Worm (Caenorhabditis elegans) whole organism, L4 larva: ENCODE data around the gene tsp-2.

Source experiments
- D1046.2 ChIP-seq: fragments of 200-800 bp; sonication (Bioruptor generic); IDR thresholded peaks from 2 replicates; pipeline ENCODE4 v1.3.6; 2022; ENCODE audit warnings: missing genetic modification characterization, missing compliant biosample characterization
- F10B5.3 ChIP-seq: sonication (generic microtip); optimal IDR thresholded peaks from 2 replicates; lab custom pipeline; 2016; ENCODE audit warnings: mild to moderate bottlenecking, missing genetic modification characterization, missing compliant biosample characterization
- R02D3.7 ChIP-seq: fragments of 150-350 bp; sonication (generic microtip); optimal IDR thresholded peaks from 3 replicates; lab custom pipeline; 2014; ENCODE audit warnings: missing biosample characterization, missing genetic modification characterization
- T20F7.1 ChIP-seq: fragments of 200-800 bp; sonication (Bioruptor generic); optimal IDR thresholded peaks from 2 replicates; lab custom pipeline; 2018; ENCODE audit warnings: mild to moderate bottlenecking, missing genetic modification characterization, missing compliant biosample characterization
- T26A8.4 ChIP-seq: fragments of 200-800 bp; sonication (Bioruptor generic); IDR thresholded peaks from 2 replicates; pipeline ENCODE4 v1.3.6; 2022; ENCODE audit warnings: missing genetic modification characterization, missing compliant biosample characterization
- Y48G9A.11 ChIP-seq: fragments of 200-800 bp; sonication (Bioruptor generic); IDR thresholded peaks from 2 replicates; pipeline ENCODE4 v1.3.6; 2022; ENCODE audit warnings: missing genetic modification reagents, missing genetic modification characterization, missing compliant biosample characterization
- Y5F2A.4 ChIP-seq: fragments of 200-800 bp; sonication (Bioruptor generic); optimal IDR thresholded peaks from 2 replicates; lab custom pipeline; 2018; ENCODE audit warnings: mild to moderate bottlenecking, missing genetic modification characterization, missing compliant biosample characterization
- aly-2 ChIP-seq: sonication (generic microtip); optimal IDR thresholded peaks from 2 replicates; lab custom pipeline; 2018; ENCODE audit warnings: missing biosample characterization, missing genetic modification characterization
- attf-4 ChIP-seq: sonication (generic microtip); optimal IDR thresholded peaks from 3 replicates; lab custom pipeline; 2017; ENCODE audit warnings: missing biosample characterization, missing genetic modification characterization
- ceh-20 ChIP-seq: fragments of 200-800 bp; sonication (Bioruptor generic); IDR thresholded peaks from 2 replicates; pipeline ENCODE4 v1.3.6; 2022; ENCODE audit warnings: missing genetic modification reagents, missing genetic modification characterization, missing compliant biosample characterization
- ceh-44 ChIP-seq: fragments of 200-800 bp; sonication (Bioruptor generic); IDR thresholded peaks from 2 replicates; pipeline ENCODE4 v1.3.6; 2022; ENCODE audit warnings: missing genetic modification reagents, missing genetic modification characterization, missing compliant biosample characterization
- ceh-82 ChIP-seq: sonication (generic microtip); optimal IDR thresholded peaks from 2 replicates; lab custom pipeline; 2017; ENCODE audit warnings: missing biosample characterization, missing genetic modification characterization
- daf-16 ChIP-seq, 3 experiments: sonication (generic microtip); optimal IDR thresholded peaks; 2 replicates each; lab custom pipeline; 2016 to 2017; ENCODE audit warnings: missing genetic modification characterization in 3 of 3, missing genetic modification reagents in 3 of 3, mild to moderate bottlenecking in 2 of 3, missing compliant biosample characterization in 2 of 3, missing biosample characterization in 1 of 3, moderate library complexity in 1 of 3
- daf-19 ChIP-seq: fragments of 200-800 bp; sonication (Bioruptor generic); conservative IDR thresholded peaks from 2 replicates; pipeline ENCODE4 v1.3.6; 2022; ENCODE audit warnings: missing genetic modification characterization, missing compliant biosample characterization
- dmd-6 ChIP-seq: fragments of 200-800 bp; sonication (Bioruptor generic); IDR thresholded peaks from 2 replicates; pipeline ENCODE4 v1.3.6; 2022; ENCODE audit warnings: missing genetic modification reagents, missing genetic modification characterization, missing compliant biosample characterization
- dpl-1 ChIP-seq: fragments of 150-350 bp; optimal IDR thresholded peaks from 2 replicates; lab custom pipeline; 2014; ENCODE audit warnings: missing biosample characterization, missing genetic modification reagents, missing genetic modification characterization
- egl-27 ChIP-seq: sonication (generic microtip); optimal IDR thresholded peaks from 3 replicates; lab custom pipeline; 2017; ENCODE audit warnings: missing biosample characterization, missing genetic modification reagents, missing genetic modification characterization
- egl-43 ChIP-seq: fragments of 200-800 bp; sonication (Bioruptor generic); IDR thresholded peaks from 2 replicates; pipeline ENCODE4 v1.3.6; 2022; ENCODE audit warnings: missing genetic modification reagents, missing genetic modification characterization, missing compliant biosample characterization
- fos-1 ChIP-seq: fragments of 150-350 bp; optimal IDR thresholded peaks from 2 replicates; lab custom pipeline; 2014; ENCODE audit warnings: missing biosample characterization, missing genetic modification characterization
- hlh-30 ChIP-seq: sonication (generic microtip); optimal IDR thresholded peaks from 2 replicates; lab custom pipeline; 2017; ENCODE audit warnings: antibody characterized with exemption, mild to moderate bottlenecking, missing genetic modification characterization, missing compliant biosample characterization; ENCODE audit not compliant: insufficient read depth
- jun-1 ChIP-seq: fragments of 150-350 bp; optimal IDR thresholded peaks from 2 replicates; lab custom pipeline; 2014; ENCODE audit warnings: missing biosample characterization, missing genetic modification reagents, missing genetic modification characterization
- lim-7 ChIP-seq: fragments of 200-800 bp; sonication (Bioruptor generic); IDR thresholded peaks from 2 replicates; pipeline ENCODE4 v1.3.6; 2022; ENCODE audit warnings: missing genetic modification characterization, missing compliant biosample characterization
- lin-29 ChIP-seq: fragments of 200-800 bp; sonication (Bioruptor generic); IDR thresholded peaks from 2 replicates; pipeline ENCODE4 v1.3.6; 2022; ENCODE audit warnings: missing genetic modification reagents, missing genetic modification characterization, missing compliant biosample characterization
- lin-38 ChIP-seq: fragments of 200-800 bp; sonication (Bioruptor generic); IDR thresholded peaks from 2 replicates; pipeline ENCODE4 v1.3.6; 2022; ENCODE audit warnings: missing genetic modification reagents, missing genetic modification characterization, missing compliant biosample characterization
- lin-39 ChIP-seq: fragments of 150-350 bp; optimal IDR thresholded peaks from 2 replicates; lab custom pipeline; 2014; ENCODE audit warnings: missing biosample characterization, missing genetic modification reagents, missing genetic modification characterization
- madf-5 ChIP-seq, 2 experiments: fragments of 200-800 bp; sonication (Bioruptor generic); IDR thresholded peaks; 2 replicates each; pipeline ENCODE4 v1.3.6; 2022; ENCODE audit warnings: missing compliant biosample characterization in 2 of 2, missing genetic modification characterization in 2 of 2
- mdl-1 ChIP-seq, 2 experiments: fragments of 150-350 bp in 1 of 2; sonication (generic microtip) in 1 of 2; optimal IDR thresholded peaks; 2 replicates each; lab custom pipeline; 2014 to 2017; ENCODE audit warnings: missing biosample characterization in 2 of 2, missing genetic modification characterization in 2 of 2
- mep-1 ChIP-seq: fragments of 150-350 bp; sonication (generic microtip); optimal IDR thresholded peaks from 3 replicates; lab custom pipeline; 2014; ENCODE audit warnings: missing biosample characterization, missing genetic modification characterization
- mes-2 ChIP-seq: sonication (generic microtip); optimal IDR thresholded peaks from 2 replicates; lab custom pipeline; 2016; ENCODE audit warnings: missing genotype, mild to moderate bottlenecking, missing genetic modification characterization, missing compliant biosample characterization; ENCODE audit not compliant: poor library complexity, severe bottlenecking
- mxl-2 ChIP-seq: fragments of 200-800 bp; sonication (Bioruptor generic); conservative IDR thresholded peaks from 2 replicates; pipeline ENCODE4 v1.3.6; 2022; ENCODE audit warnings: missing genetic modification reagents, missing genetic modification characterization, missing compliant biosample characterization
- nhr-102 ChIP-seq: sonication (generic microtip); optimal IDR thresholded peaks from 2 replicates; lab custom pipeline; 2016; ENCODE audit warnings: mild to moderate bottlenecking, missing genetic modification characterization, moderate library complexity, missing compliant biosample characterization
- nhr-11 ChIP-seq: fragments of 150-350 bp; optimal IDR thresholded peaks from 2 replicates; lab custom pipeline; 2014; ENCODE audit warnings: missing biosample characterization, missing genetic modification characterization
- nhr-111 ChIP-seq: fragments of 200-800 bp; sonication (Bioruptor generic); optimal IDR thresholded peaks from 2 replicates; lab custom pipeline; 2018; ENCODE audit warnings: mild to moderate bottlenecking, missing genetic modification characterization, missing compliant biosample characterization
- nhr-25 ChIP-seq: sonication (generic microtip); optimal IDR thresholded peaks from 2 replicates; lab custom pipeline; 2017; ENCODE audit warnings: missing genetic modification characterization, mild to moderate bottlenecking, missing compliant biosample characterization, antibody characterized with exemption, moderate library complexity, borderline replicate concordance; ENCODE audit not compliant: insufficient read depth
- nhr-28 ChIP-seq: fragments of 150-350 bp; optimal IDR thresholded peaks from 2 replicates; lab custom pipeline; 2014; ENCODE audit warnings: missing biosample characterization, missing genetic modification characterization
- nhr-41 ChIP-seq: fragments of 200-800 bp; sonication (Bioruptor generic); IDR thresholded peaks from 2 replicates; pipeline ENCODE4 v1.3.6; 2022; ENCODE audit warnings: missing genetic modification reagents, missing genetic modification characterization, missing compliant biosample characterization
- nhr-42 ChIP-seq: fragments of 200-800 bp; sonication (Bioruptor generic); IDR thresholded peaks from 2 replicates; pipeline ENCODE4 v1.3.6; 2022; ENCODE audit warnings: missing genetic modification characterization, missing compliant biosample characterization
- nhr-6 ChIP-seq: fragments of 150-350 bp; optimal IDR thresholded peaks from 2 replicates; lab custom pipeline; 2014; ENCODE audit warnings: missing biosample characterization, missing genetic modification characterization
- php-3 ChIP-seq: fragments of 200-800 bp; sonication (Bioruptor generic); IDR thresholded peaks from 2 replicates; pipeline ENCODE4 v1.3.6; 2022; ENCODE audit warnings: missing genetic modification reagents, missing genetic modification characterization, missing compliant biosample characterization
- rbr-2 ChIP-seq: sonication (generic microtip); optimal IDR thresholded peaks from 2 replicates; lab custom pipeline; 2016; ENCODE audit warnings: missing genotype, missing genetic modification characterization, missing compliant biosample characterization
- saeg-2 ChIP-seq: fragments of 200-800 bp; sonication (Bioruptor generic); IDR thresholded peaks from 2 replicates; pipeline ENCODE4 v1.3.6; 2022; ENCODE audit warnings: missing genetic modification reagents, missing genetic modification characterization, missing compliant biosample characterization
- snpc-1.2 ChIP-seq: fragments of 200-800 bp; sonication (Bioruptor generic); IDR thresholded peaks from 2 replicates; pipeline ENCODE4 v1.3.6; 2022; ENCODE audit warnings: missing genetic modification reagents, missing genetic modification characterization, missing compliant biosample characterization
- snpc-4 ChIP-seq: fragments of 150-350 bp; optimal IDR thresholded peaks from 2 replicates; lab custom pipeline; 2014; ENCODE audit warnings: missing biosample characterization, missing genetic modification characterization
- spr-1 ChIP-seq: sonication (generic microtip); optimal IDR thresholded peaks from 2 replicates; lab custom pipeline; 2016; ENCODE audit warnings: mild to moderate bottlenecking, missing genetic modification characterization, missing compliant biosample characterization
- tra-1 ChIP-seq: fragments of 200-800 bp; sonication (Bioruptor generic); IDR thresholded peaks from 2 replicates; pipeline ENCODE4 v1.3.6; 2022; ENCODE audit warnings: missing genetic modification reagents, missing genetic modification characterization, missing compliant biosample characterization
- unc-130 ChIP-seq: sonication (generic microtip); optimal IDR thresholded peaks from 2 replicates; lab custom pipeline; 2016; ENCODE audit warnings: missing genetic modification reagents, missing genetic modification characterization, missing compliant biosample characterization
- unc-62 ChIP-seq, 3 experiments: fragments of 150-350 bp in 1 of 3; sonication (generic microtip); optimal IDR thresholded peaks in 2 of 3; peaks in 1 of 3; 1 replicate in 1 of 3; 2 replicates in 2 of 3; lab custom pipeline; 2014 to 2017; ENCODE audit warnings: missing biosample characterization in 3 of 3, missing genetic modification characterization in 3 of 3, missing genetic modification reagents in 3 of 3, missing genotype in 1 of 3
- zag-1 ChIP-seq: fragments of 150-350 bp; optimal IDR thresholded peaks from 2 replicates; lab custom pipeline; 2014; ENCODE audit warnings: missing biosample characterization, missing genetic modification characterization
- zip-11 ChIP-seq: fragments of 200-800 bp; sonication (Bioruptor generic); IDR thresholded peaks from 2 replicates; pipeline ENCODE4 v1.3.6; 2022; ENCODE audit warnings: missing genetic modification characterization, missing compliant biosample characterization
- zip-2 ChIP-seq: fragments of 150-350 bp; optimal IDR thresholded peaks from 2 replicates; lab custom pipeline; 2014; ENCODE audit warnings: missing biosample characterization, missing genetic modification characterization
- ztf-7 ChIP-seq: fragments of 150-350 bp; optimal IDR thresholded peaks from 2 replicates; lab custom pipeline; 2014; ENCODE audit warnings: missing biosample characterization, missing genetic modification characterization

The tsp-2 gene

DNA sequence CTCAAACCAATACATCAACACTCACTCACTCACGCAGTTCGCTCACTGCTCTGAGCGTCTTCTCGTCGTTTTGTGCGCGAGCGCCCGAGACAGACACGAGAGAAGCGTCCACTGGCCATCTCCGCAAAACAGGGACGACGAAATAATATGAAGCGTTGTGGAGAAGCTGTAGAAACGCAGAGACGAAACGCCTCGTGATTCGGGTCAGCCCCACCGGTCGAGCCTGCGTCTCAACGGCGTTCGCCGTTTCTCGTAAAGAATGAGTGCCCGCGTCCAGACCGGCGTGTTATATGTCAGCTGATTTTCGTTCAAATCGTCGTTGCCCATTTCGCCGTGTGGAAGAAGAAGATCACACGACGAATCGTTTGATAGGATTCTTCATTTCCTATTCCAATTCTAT is 10.2 kb downstream of the tsp-2 start, which contains the start of gene fbxl-1:
TSS of gene fbxl-1 (plus strand) at position 320 of the 400 bp plus-strand sequence.
- peak; percentile 60; the same call in 1 of the 2 replicates for TF ChIP-seq T26A8.4 (GFP tag; lab: Robert Waterston, UW)
- no peak for TF ChIP-seq tra-1 (GFP tag; lab: Robert Waterston, UW)
- no peak for TF ChIP-seq daf-16 (GFP tag; optimal IDR thresholded peaks at IDR 0.05; lab: Kevin White, UChicago)
- TF ChIP-seq daf-16 (tag; optimal IDR thresholded peaks at IDR 0.05; lab: Kevin White, UChicago) = peak; percentile 64
- TF ChIP-seq zag-1 (tag; lab: Kevin White, UChicago) = no peak
- peak in 1 of 2 experiments; percentile 99 for TF ChIP-seq unc-62 (GFP tag; optimal IDR thresholded peaks at IDR 0.05 in 1 of 2; lab: Kevin White, UChicago)
- no peak for TF ChIP-seq unc-62 (tag; optimal IDR thresholded peaks at IDR 0.05; lab: Kevin White, UChicago)
- TF ChIP-seq lin-39 (tag; lab: Kevin White, UChicago) = peak; percentile 12
- no peak for TF ChIP-seq nhr-41 (GFP tag; lab: Robert Waterston, UW)
- TF ChIP-seq nhr-102 (tag; lab: Kevin White, UChicago) = no peak
- TF ChIP-seq mes-2 = peak; percentile 61
- peak; percentile 91 for TF ChIP-seq nhr-11
- peak; percentile 36 for TF ChIP-seq spr-1 (tag; lab: Kevin White, UChicago)
- peak; percentile 16 for TF ChIP-seq dpl-1 (GFP tag; lab: Kevin White, UChicago)
- TF ChIP-seq lin-29 (GFP tag; lab: Robert Waterston, UW) = no peak
- TF ChIP-seq aly-2 (tag; lab: Kevin White, UChicago) = peak; percentile 28
- TF ChIP-seq R02D3.7 = no peak
- TF ChIP-seq mxl-2 (GFP tag; lab: Robert Waterston, UW) = no peak
- no peak for TF ChIP-seq attf-4 (tag; lab: Kevin White, UChicago)
- no peak for TF ChIP-seq zip-11 (GFP tag; lab: Robert Waterston, UW)
- TF ChIP-seq ceh-82 = no peak
- peak; percentile 41; the same call in 1 of the 2 replicates for TF ChIP-seq nhr-42
- no peak for TF ChIP-seq Y48G9A.11 (GFP tag; lab: Robert Waterston, UW)
- TF ChIP-seq ceh-44 (GFP tag; lab: Robert Waterston, UW) = no peak
- TF ChIP-seq nhr-28 = peak; percentile 81
- peak; percentile 67 to 97 for TF ChIP-seq mdl-1 (tag; optimal IDR thresholded peaks at IDR 0.05; lab: Kevin White, UChicago)
- no peak for TF ChIP-seq madf-5 (GFP tag; IDR thresholded peaks at IDR 0.05; lab: Robert Waterston, UW)
- no peak for TF ChIP-seq nhr-111
- no peak for TF ChIP-seq saeg-2 (GFP tag; lab: Robert Waterston, UW)
- peak; percentile 90 for TF ChIP-seq mep-1 (tag; lab: Kevin White, UChicago)
- TF ChIP-seq egl-43 (GFP tag; lab: Robert Waterston, UW) = peak; percentile 79
- no peak for TF ChIP-seq unc-130 (GFP tag; lab: Kevin White, UChicago)
- TF ChIP-seq jun-1 (tag; lab: Kevin White, UChicago) = peak; percentile 23
- TF ChIP-seq rbr-2 (tag; lab: Kevin White, UChicago) = peak; percentile 87
- TF ChIP-seq fos-1 (tag; lab: Kevin White, UChicago) = no peak
- peak; percentile 80 for TF ChIP-seq ceh-20 (GFP tag; lab: Robert Waterston, UW)
- TF ChIP-seq daf-19 (GFP tag; lab: Robert Waterston, UW) = no peak
- TF ChIP-seq Y5F2A.4 (GFP tag; lab: Kevin White, UChicago) = no peak
- no peak for TF ChIP-seq egl-27 (tag; lab: Kevin White, UChicago)
- TF ChIP-seq nhr-25 (tag; lab: Kevin White, UChicago) = no peak
- peak; percentile 86 for TF ChIP-seq T20F7.1 (GFP tag; lab: Kevin White, UChicago)
- no peak for TF ChIP-seq lim-7 (GFP tag; lab: Robert Waterston, UW)
- peak; percentile 99 for TF ChIP-seq hlh-30 (tag; lab: Kevin White, UChicago)
- 0 out of 2 replicates have a peak, but pooled peaks have one; percentile 39 for TF ChIP-seq php-3
- peak; percentile 59 for TF ChIP-seq lin-38 (GFP tag; lab: Robert Waterston, UW)
- peak; percentile 86 for TF ChIP-seq dmd-6 (GFP tag; lab: Robert Waterston, UW)
- no peak for TF ChIP-seq D1046.2 (GFP tag; lab: Robert Waterston, UW)
- no peak for TF ChIP-seq snpc-1.2
- no peak for TF ChIP-seq snpc-4 (tag; lab: Kevin White, UChicago)
- peak; percentile 76 for TF ChIP-seq nhr-6 (tag; lab: Kevin White, UChicago)
- TF ChIP-seq F10B5.3 (tag; lab: Kevin White, UChicago) = no peak
- no peak for TF ChIP-seq zip-2
- peak; percentile 30 for TF ChIP-seq ztf-7 (tag; lab: Kevin White, UChicago)
